Worm (Caenorhabditis elegans): ENCODE data around the gene Y6G8.8.

Gene Y6G8.8

DNA sequence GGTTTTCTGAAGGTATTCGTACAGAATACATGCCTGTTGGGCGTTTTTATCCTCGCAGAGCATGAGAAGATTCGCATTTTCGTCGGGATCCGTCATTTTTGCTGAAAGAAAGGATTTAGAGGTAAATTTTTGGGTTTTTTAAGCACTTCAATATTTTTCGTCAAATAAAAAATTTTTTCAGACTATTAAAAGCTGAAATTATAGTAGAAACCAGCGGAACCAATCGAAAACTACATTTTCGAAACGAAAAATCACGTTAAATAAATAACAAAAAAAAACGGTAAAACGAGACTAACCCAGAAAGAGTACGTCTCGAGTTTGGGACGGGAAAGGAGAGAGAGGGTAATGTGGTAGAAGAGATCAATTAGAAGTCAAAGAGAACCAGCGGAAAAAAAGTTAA lies 30.1 kb downstream of the Y6G8.8 start, which contains the start of gene fbxa-192:
Gene fbxa-192 (minus strand): TSS at position 101 of the 400 bp plus-strand sequence.
- TF ChIP-seq sox-2 (GFP tag; IDR thresholded peaks at IDR 0.05) (no peak), mec-3 (tag; optimal IDR thresholded peaks at IDR 0.05; ENCODE audit: borderline replicate concordance) (no peak), dmd-4 (tag; optimal IDR thresholded peaks at IDR 0.05; ENCODE audit: borderline replicate concordance) (no peak), madf-2 (tag; optimal IDR thresholded peaks at IDR 0.05) (no peak), ceh-45 (GFP tag; IDR thresholded peaks at IDR 0.05) (no peak), hlh-13 (GFP tag; optimal IDR thresholded peaks at IDR 0.05) (no peak), ets-4 (tag; optimal IDR thresholded peaks at IDR 0.05) (no peak), ceh-2 (tag; optimal IDR thresholded peaks at IDR 0.05) (no peak), rnt-1 (tag; optimal IDR thresholded peaks at IDR 0.05) (no peak), gmeb-2 (tag; optimal IDR thresholded peaks at IDR 0.05) (no peak)

DNA sequence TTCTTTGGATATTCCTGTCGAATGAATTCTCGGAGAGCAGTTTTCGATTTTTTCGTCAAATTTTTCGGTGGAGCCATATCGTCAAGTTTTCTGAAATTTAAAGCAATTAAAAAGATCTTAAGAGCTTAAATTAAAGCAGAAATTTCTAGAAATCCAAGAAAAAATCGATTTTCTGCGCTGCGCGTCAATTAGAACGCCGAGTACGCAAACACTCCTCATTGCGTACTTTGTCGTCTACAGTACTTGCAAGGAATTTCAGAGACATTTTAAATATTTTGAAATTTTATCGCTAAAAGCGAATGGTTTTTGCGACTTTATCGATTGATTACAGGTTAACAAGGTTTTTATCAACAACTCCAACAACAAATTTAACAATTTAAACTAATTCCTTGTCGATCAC lies 34.8 kb downstream of the Y6G8.8 start:
- TF ChIP-seq ref-2 (tag; optimal IDR thresholded peaks at IDR 0.05) (no peak), fkh-10 (GFP tag; optimal IDR thresholded peaks at IDR 0.05) (no peak), hlh-13 (GFP tag; optimal IDR thresholded peaks at IDR 0.05) (no peak), eyg-1 (tag; optimal IDR thresholded peaks at IDR 0.05) (no peak), dmd-4 (tag; optimal IDR thresholded peaks at IDR 0.05; ENCODE audit: borderline replicate concordance) (no peak), pax-1 (tag; optimal IDR thresholded peaks at IDR 0.05) (no peak), sdc-2 (tag; optimal IDR thresholded peaks at IDR 0.05) (no peak), hlh-8 (tag; optimal IDR thresholded peaks at IDR 0.05) (no peak), unc-55 (GFP tag; optimal IDR thresholded peaks at IDR 0.05) (no peak), ceh-24 (tag; optimal IDR thresholded peaks at IDR 0.05) (no peak), nhr-232 (tag; optimal IDR thresholded peaks at IDR 0.05) (no peak), zip-5 (tag; optimal IDR thresholded peaks at IDR 0.05) (no peak), fkh-6 (tag; optimal IDR thresholded peaks at IDR 0.05) (no peak)

ce11 chrV:17658824-17659223 lies 38.5 kb downstream of the Y6G8.8 start:
- TF ChIP-seq unc-42 (tag; optimal IDR thresholded peaks at IDR 0.05) (no peak), tbx-7 (tag; optimal IDR thresholded peaks at IDR 0.05) (no peak), ceh-14 (tag; optimal IDR thresholded peaks at IDR 0.05) (no peak), C38D4.7 (GFP tag; optimal IDR thresholded peaks at IDR 0.05) (no peak), ceh-22 (tag; optimal IDR thresholded peaks at IDR 0.05) (no peak)

DNA sequence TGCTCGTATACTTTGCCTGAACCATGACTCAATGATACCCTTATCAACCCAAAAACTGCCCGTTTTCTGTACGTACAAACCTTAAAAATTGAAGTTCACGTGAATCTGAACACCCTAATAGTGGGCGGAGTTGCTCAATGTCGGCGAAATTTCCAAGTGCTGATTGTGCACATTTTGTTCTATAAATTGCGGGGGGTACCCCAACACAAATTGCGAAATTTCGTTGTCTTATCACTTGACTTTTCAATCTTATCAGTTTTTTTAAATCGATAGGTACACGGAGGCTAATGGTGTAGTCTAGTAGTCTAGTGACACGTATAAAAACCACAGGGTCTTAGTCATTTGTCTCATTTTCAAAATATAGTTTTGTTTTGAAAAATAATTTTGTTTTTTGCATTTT lies 38.9 kb downstream of the Y6G8.8 start, which contains the start of gene fbxa-108:
Gene fbxa-108 (minus strand): TSS at position 158 of the 400 bp plus-strand sequence.
- TF ChIP-seq mec-3 (tag; optimal IDR thresholded peaks at IDR 0.05; ENCODE audit: borderline replicate concordance) (no peak), elt-2 (tag; optimal IDR thresholded peaks at IDR 0.05) (peak; percentile 92)

- no peak for TF ChIP-seq hlh-8 (tag; optimal IDR thresholded peaks at IDR 0.05)
- TF ChIP-seq K02D7.2 (tag; optimal IDR thresholded peaks at IDR 0.05) = no peak
- no peak for TF ChIP-seq dmd-4 (tag; optimal IDR thresholded peaks at IDR 0.05; ENCODE audit: borderline replicate concordance)
Observed at ce11 chrV:17660003-17660402, 39.6 kb downstream of the Y6G8.8 start, which contains the start of gene dgat-2. TSS of gene dgat-2 (plus strand) at chrV:17660303.

DNA sequence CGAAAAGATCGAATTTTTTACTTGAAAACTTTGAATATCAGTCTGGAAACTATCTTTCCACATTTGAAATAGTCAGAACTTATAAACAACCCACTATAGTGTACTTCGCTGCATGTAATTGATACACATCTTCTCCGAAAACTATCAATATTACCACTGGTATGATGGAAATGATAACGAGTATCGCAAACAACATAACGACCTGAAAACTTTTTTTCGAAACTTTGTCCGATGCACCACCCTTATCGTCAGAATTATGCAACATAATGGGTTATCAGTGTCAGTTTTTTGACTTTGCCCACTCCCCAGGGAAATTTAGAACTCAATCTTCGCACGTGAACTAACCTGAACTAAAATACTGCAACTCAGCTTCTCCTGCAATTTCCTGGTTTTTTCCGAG lies 41.9 kb downstream of the Y6G8.8 start:
- TF ChIP-seq lim-6 (tag; optimal IDR thresholded peaks at IDR 0.05) (no peak), K02D7.2 (tag; optimal IDR thresholded peaks at IDR 0.05) (no peak), elt-2 (tag; optimal IDR thresholded peaks at IDR 0.05) (peak; percentile 90), pqm-1 (tag; optimal IDR thresholded peaks at IDR 0.05) (no peak)

- TF ChIP-seq pha-2 (tag; optimal IDR thresholded peaks at IDR 0.05) (no peak), mec-3 (tag; optimal IDR thresholded peaks at IDR 0.05; ENCODE audit: borderline replicate concordance) (no peak), hlh-8 (tag; optimal IDR thresholded peaks at IDR 0.05) (no peak), unc-42 (tag; optimal IDR thresholded peaks at IDR 0.05) (no peak), pqm-1 (tag; optimal IDR thresholded peaks at IDR 0.05) (no peak), tbx-2 (tag; optimal IDR thresholded peaks at IDR 0.05) (no peak), ceh-22 (tag; optimal IDR thresholded peaks at IDR 0.05) (no peak), ama-1 (optimal IDR thresholded peaks at IDR 0.05) (no peak), elt-2 (tag; optimal IDR thresholded peaks at IDR 0.05) (no peak), ceh-34 (tag; optimal IDR thresholded peaks at IDR 0.05) (no peak), C38D4.7 (GFP tag; optimal IDR thresholded peaks at IDR 0.05) (no peak), rnt-1 (tag; optimal IDR thresholded peaks at IDR 0.05) (no peak), fkh-10 (GFP tag; optimal IDR thresholded peaks at IDR 0.05) (no peak)
Observed at ce11 chrV:17664367-17664766, 44.0 kb downstream of the Y6G8.8 start.

Measured in whole organism, late embryonic.